Worm (Caenorhabditis elegans) whole organism, L1 larva: Measurements from ENCODE around the gene Y57G11C.42.

Source experiments
- C04F5.9 ChIP-seq: sonication (generic microtip); optimal IDR thresholded peaks from 2 replicates; lab custom pipeline; 2016; ENCODE audit warnings: missing genetic modification characterization, missing compliant biosample characterization
- C16A3.4 ChIP-seq: fragments of 150-350 bp; optimal IDR thresholded peaks from 2 replicates; lab custom pipeline; 2014; ENCODE audit warnings: missing biosample characterization, missing genetic modification characterization
- C34B4.2 ChIP-seq: sonication (generic microtip); optimal IDR thresholded peaks from 2 replicates; lab custom pipeline; 2017; ENCODE audit warnings: mild to moderate bottlenecking, missing genetic modification characterization, missing compliant biosample characterization
- aha-1 ChIP-seq: fragments of 150-350 bp; optimal IDR thresholded peaks from 2 replicates; lab custom pipeline; 2014; ENCODE audit warnings: missing biosample characterization, missing genetic modification characterization
- aly-2 ChIP-seq: fragments of 150-350 bp; optimal IDR thresholded peaks from 2 replicates; lab custom pipeline; 2014; ENCODE audit warnings: missing biosample characterization, missing genetic modification characterization
- ceh-63 ChIP-seq: fragments of 200-800 bp; sonication (Bioruptor generic); optimal IDR thresholded peaks from 2 replicates; lab custom pipeline; 2018; ENCODE audit warnings: mild to moderate bottlenecking, missing genetic modification characterization, missing compliant biosample characterization
- ceh-8 ChIP-seq: fragments of 200-800 bp; sonication (Bioruptor generic); optimal IDR thresholded peaks from 2 replicates; lab custom pipeline; 2018; ENCODE audit warnings: mild to moderate bottlenecking, missing genetic modification characterization, moderate library complexity, missing compliant biosample characterization
- ceh-88 ChIP-seq: fragments of 200-800 bp; sonication (Bioruptor generic); IDR thresholded peaks from 2 replicates; pipeline ENCODE4 v1.3.6; 2022; ENCODE audit warnings: missing genetic modification characterization, missing compliant biosample characterization
- ceh-90 ChIP-seq: sonication (generic microtip); optimal IDR thresholded peaks from 2 replicates; lab custom pipeline; 2016; ENCODE audit warnings: missing genetic modification characterization, missing compliant biosample characterization
- ces-1 ChIP-seq: fragments of 150-350 bp; optimal IDR thresholded peaks from 2 replicates; lab custom pipeline; 2014; ENCODE audit warnings: missing biosample characterization, missing genetic modification reagents, missing genetic modification characterization
- elt-2 ChIP-seq: sonication (generic microtip); optimal IDR thresholded peaks from 2 replicates; lab custom pipeline; 2016; ENCODE audit warnings: missing genetic modification characterization, mild to moderate bottlenecking, inconsistent platforms, missing compliant biosample characterization, missing genetic modification reagents
- fkh-8 ChIP-seq: sonication (generic microtip); optimal IDR thresholded peaks from 2 replicates; lab custom pipeline; 2016; ENCODE audit warnings: mild to moderate bottlenecking, missing genetic modification characterization, missing compliant biosample characterization
- grh-1 ChIP-seq: fragments of 200-800 bp; sonication (Bioruptor generic); IDR thresholded peaks from 2 replicates; pipeline ENCODE4 v1.3.6; 2022; ENCODE audit warnings: missing genetic modification reagents, missing genetic modification characterization, missing compliant biosample characterization
- isw-1 ChIP-seq: fragments of 200-800 bp; sonication (Bioruptor generic); IDR thresholded peaks from 2 replicates; pipeline ENCODE4 v1.3.6; 2022; ENCODE audit warnings: missing genetic modification characterization, missing compliant biosample characterization
- lin-13 ChIP-seq: fragments of 150-350 bp; optimal IDR thresholded peaks from 2 replicates; lab custom pipeline; 2014; ENCODE audit warnings: missing biosample characterization, missing genetic modification reagents, missing genetic modification characterization
- lin-14 ChIP-seq: fragments of 200-800 bp; sonication (Bioruptor generic); optimal IDR thresholded peaks from 2 replicates; lab custom pipeline; 2018; ENCODE audit warnings: mild to moderate bottlenecking, missing genetic modification characterization, moderate library complexity, missing compliant biosample characterization
- lin-15B ChIP-seq: fragments of 150-350 bp; sonication (generic microtip); optimal IDR thresholded peaks from 3 replicates; lab custom pipeline; 2014; ENCODE audit warnings: missing biosample characterization, missing genetic modification characterization
- lin-35 ChIP-seq, 2 experiments: fragments of 150-350 bp; optimal IDR thresholded peaks; 2 replicates each; lab custom pipeline; 2014; ENCODE audit warnings: missing biosample characterization in 2 of 2, missing genetic modification characterization in 2 of 2, missing genetic modification reagents in 2 of 2
- lir-3 ChIP-seq: sonication (generic microtip); optimal IDR thresholded peaks from 2 replicates; lab custom pipeline; 2016; ENCODE audit warnings: mild to moderate bottlenecking, missing genetic modification characterization, moderate library complexity, missing compliant biosample characterization; ENCODE audit not compliant: poor library complexity
- lsy-2 ChIP-seq, 2 experiments: fragments of 150-350 bp; optimal IDR thresholded peaks; 2 replicates each; lab custom pipeline; 2014; ENCODE audit warnings: missing biosample characterization in 2 of 2, missing genetic modification characterization in 2 of 2
- mab-9 ChIP-seq: fragments of 200-800 bp; sonication (Bioruptor generic); IDR thresholded peaks from 2 replicates; pipeline ENCODE4 v1.3.6; 2022; ENCODE audit warnings: missing genetic modification reagents, missing genetic modification characterization, missing compliant biosample characterization
- nhr-12 ChIP-seq: sonication (generic microtip); optimal IDR thresholded peaks from 2 replicates; lab custom pipeline; 2017; ENCODE audit warnings: missing biosample characterization, missing genetic modification characterization
- nhr-19 ChIP-seq: fragments of 200-800 bp; sonication (Bioruptor generic); conservative IDR thresholded peaks from 2 replicates; pipeline ENCODE4 v1.3.6; 2022; ENCODE audit warnings: missing genetic modification characterization, missing compliant biosample characterization
- nhr-20 ChIP-seq: sonication (generic microtip); optimal IDR thresholded peaks from 2 replicates; lab custom pipeline; 2016; ENCODE audit warnings: mild to moderate bottlenecking, missing genetic modification characterization, missing compliant biosample characterization
- nhr-237 ChIP-seq: fragments of 150-350 bp; optimal IDR thresholded peaks from 2 replicates; lab custom pipeline; 2014; ENCODE audit warnings: missing biosample characterization, missing genetic modification characterization
- nhr-28 ChIP-seq: fragments of 150-350 bp; optimal IDR thresholded peaks from 2 replicates; lab custom pipeline; 2014; ENCODE audit warnings: missing biosample characterization, missing genetic modification characterization
- nhr-47 ChIP-seq: sonication (generic microtip); optimal IDR thresholded peaks from 2 replicates; lab custom pipeline; 2016; ENCODE audit warnings: mild to moderate bottlenecking, missing genetic modification characterization, moderate library complexity, missing compliant biosample characterization
- nhr-71 ChIP-seq: sonication (generic microtip); optimal IDR thresholded peaks from 2 replicates; lab custom pipeline; 2016; ENCODE audit warnings: mild to moderate bottlenecking, missing genetic modification characterization, moderate library complexity, missing compliant biosample characterization
- nhr-76 ChIP-seq: sonication (generic microtip); optimal IDR thresholded peaks from 2 replicates; lab custom pipeline; 2017; ENCODE audit warnings: missing biosample characterization, missing genetic modification characterization
- nhr-85 ChIP-seq: sonication (generic microtip); peaks from one replicate; lab custom pipeline; 2016; ENCODE audit warnings: missing genetic modification characterization, inconsistent platforms, missing compliant biosample characterization
- nhr-90 ChIP-seq: sonication (generic microtip); optimal IDR thresholded peaks from 2 replicates; lab custom pipeline; 2016; ENCODE audit warnings: mild to moderate bottlenecking, missing genetic modification characterization, missing compliant biosample characterization; ENCODE audit not compliant: poor library complexity
- pax-3 ChIP-seq: fragments of 200-800 bp; sonication (Bioruptor generic); optimal IDR thresholded peaks from 2 replicates; lab custom pipeline; 2018; ENCODE audit warnings: mild to moderate bottlenecking, missing genetic modification characterization, moderate library complexity, missing compliant biosample characterization
- rnt-1 ChIP-seq: sonication (generic microtip); optimal IDR thresholded peaks from 2 replicates; lab custom pipeline; 2016; ENCODE audit warnings: mild to moderate bottlenecking, missing genetic modification characterization, moderate library complexity, missing compliant biosample characterization
- skn-1 ChIP-seq: fragments of 150-350 bp; optimal IDR thresholded peaks from 2 replicates; lab custom pipeline; 2014; ENCODE audit warnings: missing biosample characterization, missing genetic modification characterization
- snpc-4 ChIP-seq: fragments of 150-350 bp; optimal IDR thresholded peaks from 2 replicates; lab custom pipeline; 2014; ENCODE audit warnings: missing biosample characterization, missing genetic modification characterization
- sox-4 ChIP-seq: sonication (generic microtip); optimal IDR thresholded peaks from 2 replicates; lab custom pipeline; 2016; ENCODE audit warnings: missing genetic modification characterization, missing compliant biosample characterization
- sptf-1 ChIP-seq: fragments of 150-350 bp; optimal IDR thresholded peaks from 2 replicates; lab custom pipeline; 2014; ENCODE audit warnings: missing biosample characterization, missing genetic modification characterization
- sup-37 ChIP-seq: fragments of 200-800 bp; sonication (Bioruptor generic); optimal IDR thresholded peaks from 2 replicates; lab custom pipeline; 2018; ENCODE audit warnings: mild to moderate bottlenecking, missing genetic modification characterization, missing compliant biosample characterization
- tbx-2 ChIP-seq: sonication (generic microtip); optimal IDR thresholded peaks from 2 replicates; lab custom pipeline; 2016; ENCODE audit warnings: missing genetic modification characterization, missing compliant biosample characterization
- unc-86 ChIP-seq: sonication (generic microtip); optimal IDR thresholded peaks from 2 replicates; lab custom pipeline; 2016; ENCODE audit warnings: missing genetic modification characterization, missing compliant biosample characterization
- unc-98 ChIP-seq: fragments of 200-800 bp; sonication (Bioruptor generic); IDR thresholded peaks from 2 replicates; pipeline ENCODE4 v1.3.6; 2022; ENCODE audit warnings: missing genetic modification characterization, missing compliant biosample characterization
- vab-15 ChIP-seq: sonication (generic microtip); optimal IDR thresholded peaks from 2 replicates; lab custom pipeline; 2017; ENCODE audit warnings: missing genotype, mild to moderate bottlenecking, missing genetic modification characterization, missing compliant biosample characterization
- zag-1 ChIP-seq: fragments of 150-350 bp; optimal IDR thresholded peaks from 2 replicates; lab custom pipeline; 2014; ENCODE audit warnings: missing biosample characterization, missing genetic modification characterization
- zip-4 ChIP-seq: fragments of 200-800 bp; sonication (Bioruptor generic); optimal IDR thresholded peaks from 2 replicates; lab custom pipeline; 2018; ENCODE audit warnings: mild to moderate bottlenecking, missing genetic modification characterization, moderate library complexity, missing compliant biosample characterization
- ztf-4 ChIP-seq: fragments of 150-350 bp; optimal IDR thresholded peaks from 2 replicates; lab custom pipeline; 2014; ENCODE audit warnings: missing biosample characterization, missing genetic modification characterization

The Y57G11C.42 gene

DNA sequence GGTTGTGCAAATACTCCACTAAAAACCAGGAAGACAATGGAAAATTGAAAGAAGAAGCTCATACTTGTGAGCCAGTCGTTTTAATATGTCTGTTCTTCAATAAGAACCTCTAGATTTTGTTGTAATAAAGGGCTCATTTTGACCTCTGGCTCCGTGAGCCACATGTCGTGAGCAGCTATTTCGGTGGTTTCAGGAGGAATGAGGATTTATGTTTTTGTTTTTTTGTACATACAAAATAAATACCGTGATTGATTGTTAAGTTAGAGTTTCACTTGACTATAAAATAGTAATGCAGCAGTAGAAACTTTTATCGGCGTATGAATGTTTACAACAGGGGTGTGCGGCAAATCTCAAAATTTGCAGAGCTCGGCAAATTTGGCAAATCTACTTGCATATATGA is 24.2 kb upstream of the Y57G11C.42 start, which contains the start of gene Y57G11C.40 (continued):
- TF ChIP-seq lir-3 (tag; lab: Kevin White, UChicago) (no peak), grh-1 (GFP tag; lab: Robert Waterston, UW) (no peak), sox-4 (tag; lab: Kevin White, UChicago) (no peak), lsy-2 (tag; optimal IDR thresholded peaks at IDR 0.05; lab: Kevin White, UChicago) (no peak)

ce11 chrIV:14704952-14705351 is 23.4 kb upstream of the Y57G11C.42 start:
- TF ChIP-seq ceh-8 (GFP tag; lab: Kevin White, UChicago) = no peak
- no peak for TF ChIP-seq isw-1 (GFP tag; lab: Robert Waterston, UW)
- no peak for TF ChIP-seq elt-2
- TF ChIP-seq ceh-90 (tag; lab: Kevin White, UChicago) = no peak
- TF ChIP-seq grh-1 (GFP tag; lab: Robert Waterston, UW) = no peak
- TF ChIP-seq zip-4 (GFP tag; lab: Kevin White, UChicago) = no peak
- no peak for TF ChIP-seq nhr-90
- TF ChIP-seq mab-9 (GFP tag; lab: Robert Waterston, UW) = no peak
- no peak for TF ChIP-seq ztf-4
- no peak for TF ChIP-seq lin-15B
- no peak for TF ChIP-seq nhr-47
- no peak for TF ChIP-seq nhr-237
- no peak for TF ChIP-seq lin-35 (GFP tag; optimal IDR thresholded peaks at IDR 0.05; lab: Kevin White, UChicago)

DNA sequence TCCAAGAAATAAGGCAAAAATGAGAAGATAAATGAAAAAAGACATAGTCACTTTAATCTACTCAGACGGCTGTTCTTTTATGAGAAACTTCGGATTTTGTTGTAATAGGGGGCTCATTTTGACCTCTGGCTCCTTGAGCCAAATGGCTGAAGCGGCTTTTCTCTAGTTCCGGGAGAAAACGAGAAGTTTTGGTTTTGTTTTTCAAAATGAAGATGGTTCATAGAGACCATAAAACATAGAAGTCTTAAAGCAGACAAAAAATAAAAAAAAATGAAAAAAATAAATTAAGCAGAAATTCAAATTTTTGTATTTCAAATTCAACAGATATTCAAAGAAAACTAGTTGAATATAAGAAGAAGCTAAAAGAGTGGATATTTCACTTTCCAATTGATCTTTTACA is 22.0 kb upstream of the Y57G11C.42 start, which contains the start of gene Y57G11C.41:
Y57G11C.41 (minus strand) TSS at position 101 of the 400 bp plus-strand sequence.
- no peak for TF ChIP-seq nhr-19 (GFP tag; lab: Robert Waterston, UW)
- TF ChIP-seq C34B4.2 (tag; lab: Kevin White, UChicago) = no peak
- TF ChIP-seq sptf-1 = no peak
- no peak for TF ChIP-seq nhr-71 (tag; lab: Kevin White, UChicago)
- no peak for TF ChIP-seq pax-3 (tag; lab: Kevin White, UChicago)
- no peak for TF ChIP-seq aha-1
- TF ChIP-seq nhr-76 (tag; lab: Kevin White, UChicago) = no peak
- TF ChIP-seq unc-86 = no peak

DNA sequence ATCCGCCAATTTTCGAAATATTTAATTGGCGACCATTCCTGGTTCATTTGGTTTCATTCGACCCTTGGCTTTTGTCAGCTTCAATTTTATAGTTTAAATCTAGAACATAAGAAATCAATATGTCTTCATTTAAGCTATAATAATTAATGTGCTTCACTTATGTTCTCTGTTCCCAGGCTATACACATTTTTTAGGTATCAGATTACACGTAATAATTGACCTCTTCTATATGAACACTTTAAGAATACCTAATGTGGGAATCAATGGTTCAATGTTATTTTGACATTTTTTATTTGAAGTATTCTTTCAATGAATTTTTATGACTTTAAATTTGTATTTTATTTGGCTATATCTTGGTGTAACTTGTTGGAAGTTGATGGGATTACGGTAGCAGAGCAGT is 19.0 kb upstream of the Y57G11C.42 start, which contains the start of gene lgc-7:
lgc-7 (plus strand) TSS at position 301 of the 400 bp plus-strand sequence.
- TF ChIP-seq tbx-2 (tag; lab: Kevin White, UChicago) (no peak), nhr-28 (tag; lab: Kevin White, UChicago) (no peak), C16A3.4 (tag; lab: Kevin White, UChicago) (no peak), nhr-76 (tag; lab: Kevin White, UChicago) (no peak), zag-1 (tag; lab: Kevin White, UChicago) (no peak), vab-15 (tag; lab: Kevin White, UChicago) (no peak), snpc-4 (tag; lab: Kevin White, UChicago) (no peak), sup-37 (no peak), elt-2 (no peak), aha-1 (no peak), ceh-63 (no peak), ceh-8 (GFP tag; lab: Kevin White, UChicago) (no peak), ztf-4 (no peak), ceh-88 (GFP tag; lab: Robert Waterston, UW) (no peak), nhr-90 (no peak), C04F5.9 (tag; lab: Kevin White, UChicago) (no peak), lsy-2 (tag; optimal IDR thresholded peaks at IDR 0.05; lab: Kevin White, UChicago) (no peak)

- no peak for TF ChIP-seq skn-1 (tag; lab: Kevin White, UChicago)
- TF ChIP-seq pax-3 (tag; lab: Kevin White, UChicago) = no peak
- TF ChIP-seq lin-35 (GFP tag; optimal IDR thresholded peaks at IDR 0.05; lab: Kevin White, UChicago) = no peak
- no peak for TF ChIP-seq ceh-90 (tag; lab: Kevin White, UChicago)
- TF ChIP-seq nhr-12 = no peak
- no peak for TF ChIP-seq nhr-85 (tag; lab: Kevin White, UChicago)
- TF ChIP-seq nhr-20 (tag; lab: Kevin White, UChicago) = no peak
- TF ChIP-seq fkh-8 = no peak
- no peak for TF ChIP-seq rnt-1 (tag; lab: Kevin White, UChicago)
- TF ChIP-seq nhr-71 (tag; lab: Kevin White, UChicago) = no peak
- TF ChIP-seq lin-13 (GFP tag; lab: Kevin White, UChicago) = no peak
- no peak for TF ChIP-seq aly-2
- TF ChIP-seq snpc-4 (tag; lab: Kevin White, UChicago) = no peak
- no peak for TF ChIP-seq lin-15B
- TF ChIP-seq unc-98 (GFP tag; lab: Robert Waterston, UW) = no peak
- no peak for TF ChIP-seq lin-14 (GFP tag; lab: Kevin White, UChicago)
- no peak for TF ChIP-seq ces-1 (GFP tag; lab: Kevin White, UChicago)
Measured at ce11 chrIV:14715500-14715899, 12.8 kb upstream of the Y57G11C.42 start, which contains the start of gene lgc-8. Gene lgc-8, plus strand, starts transcription at chrIV:14715800.
